Fruit fly (Drosophila melanogaster) whole organism, embryonic: ENCODE measurements around the gene HP1b.
A peak's percentile ranks its signal among the peaks of the same experiment; 100 is the strongest.

Experiments
- Ada2b ChIP-seq: fragments of 200-800 bp; sonication (Bioruptor generic); IDR thresholded peaks from 2 replicates; pipeline ENCODE4 v1.3.6; 2022; ENCODE audit warnings: missing biosample characterization, missing genetic modification characterization
- CG10209 ChIP-seq: fragments of 200-800 bp; sonication (Bioruptor generic); optimal IDR thresholded peaks from 3 replicates; lab custom pipeline; 2017; ENCODE audit warnings: missing biosample characterization, mild to moderate bottlenecking, missing genetic modification characterization, missing genetic modification reagents
- CG10565 ChIP-seq: fragments of 200-800 bp; sonication (Bioruptor generic); optimal IDR thresholded peaks from 3 replicates; lab custom pipeline; 2016; ENCODE audit warnings: missing biosample characterization, mild to moderate bottlenecking, missing genetic modification characterization
- CG11398 ChIP-seq: fragments of 200-800 bp; sonication (Bioruptor generic); optimal IDR thresholded peaks from 2 replicates; lab custom pipeline; 2016; ENCODE audit warnings: missing biosample characterization, missing genetic modification characterization
- CG11456 ChIP-seq: fragments of 200-800 bp; sonication (Bioruptor generic); IDR thresholded peaks from 3 replicates; pipeline ENCODE4 v1.3.6; 2022; ENCODE audit warnings: missing biosample characterization, missing genetic modification characterization
- CG14965 ChIP-seq: fragments of 200-800 bp; sonication (Bioruptor generic); optimal IDR thresholded peaks from 2 replicates; lab custom pipeline; 2016; ENCODE audit warnings: missing biosample characterization, missing genetic modification characterization, borderline replicate concordance
- CG17359 ChIP-seq: fragments of 200-800 bp; sonication (Bioruptor generic); optimal IDR thresholded peaks from 3 replicates; lab custom pipeline; 2018; ENCODE audit warnings: missing biosample characterization, mild to moderate bottlenecking, missing genetic modification characterization, moderate library complexity
- CG18011 ChIP-seq: fragments of 200-800 bp; sonication (Bioruptor generic); optimal IDR thresholded peaks from 2 replicates; lab custom pipeline; 2017; ENCODE audit warnings: missing biosample characterization, missing genetic modification characterization, mild to moderate bottlenecking, moderate library complexity, missing genotype
- CG18619 ChIP-seq: fragments of 200-800 bp; sonication (Bioruptor generic); optimal IDR thresholded peaks from 3 replicates; lab custom pipeline; 2017; ENCODE audit warnings: missing biosample characterization, mild to moderate bottlenecking, missing genetic modification characterization
- CG31388 ChIP-seq: fragments of 200-800 bp; sonication (Bioruptor generic); optimal IDR thresholded peaks from 2 replicates; lab custom pipeline; 2016; ENCODE audit warnings: missing biosample characterization, missing genetic modification characterization
- CG34376 ChIP-seq: fragments of 200-800 bp; sonication (Bioruptor generic); optimal IDR thresholded peaks from 2 replicates; lab custom pipeline; 2018; ENCODE audit warnings: missing biosample characterization, mild to moderate bottlenecking, missing genetic modification characterization
- CG3838 ChIP-seq: fragments of 200-800 bp; sonication (Bioruptor generic); optimal IDR thresholded peaks from 3 replicates; lab custom pipeline; 2016; ENCODE audit warnings: missing biosample characterization, missing genetic modification characterization
- CG4730 ChIP-seq: fragments of 200-800 bp; sonication (Bioruptor generic); IDR thresholded peaks from 2 replicates; pipeline ENCODE4 v1.3.6; 2022; ENCODE audit warnings: missing biosample characterization, missing genetic modification characterization
- CG9727 ChIP-seq: fragments of 200-800 bp; sonication (Bioruptor generic); optimal IDR thresholded peaks from 3 replicates; lab custom pipeline; 2017; ENCODE audit warnings: missing biosample characterization, mild to moderate bottlenecking, missing genetic modification characterization
- Chrac-16 ChIP-seq: fragments of 200-800 bp; sonication (Bioruptor generic); optimal IDR thresholded peaks from 3 replicates; lab custom pipeline; 2016; ENCODE audit warnings: missing biosample characterization, missing genetic modification characterization
- D19B ChIP-seq: fragments of 200-800 bp; sonication (Bioruptor generic); optimal IDR thresholded peaks from 2 replicates; lab custom pipeline; 2017; ENCODE audit warnings: missing biosample characterization, mild to moderate bottlenecking, missing genetic modification characterization
- Dp ChIP-seq: fragments of 200-800 bp; sonication (Bioruptor generic); optimal IDR thresholded peaks from 2 replicates; lab custom pipeline; 2018; ENCODE audit warnings: missing biosample characterization, mild to moderate bottlenecking, missing genetic modification characterization, moderate library complexity
- Drgx ChIP-seq: fragments of 200-800 bp; sonication (Bioruptor generic); IDR thresholded peaks from 2 replicates; pipeline ENCODE4 v1.3.6; 2022; ENCODE audit warnings: missing biosample characterization, missing genetic modification characterization
- Hr39 ChIP-seq: fragments of >200 bp; optimal IDR thresholded peaks from 2 replicates; lab custom pipeline; 2017
- Pdp1 ChIP-seq, 2 experiments: fragments of 200-800 bp; sonication (Bioruptor generic); optimal IDR thresholded peaks; 3 replicates each; lab custom pipeline; 2016; ENCODE audit warnings: missing biosample characterization in 2 of 2, missing genetic modification characterization in 2 of 2, mild to moderate bottlenecking in 1 of 2, moderate library complexity in 1 of 2
- Ravus ChIP-seq: fragments of 200-800 bp; sonication (Bioruptor generic); IDR thresholded peaks from 2 replicates; pipeline ENCODE4 v1.3.6; 2022; ENCODE audit warnings: missing biosample characterization, missing genetic modification characterization
- abd-A ChIP-seq: fragments of 200-800 bp; sonication (Bioruptor generic); optimal IDR thresholded peaks from 3 replicates; lab custom pipeline; 2019; ENCODE audit warnings: missing biosample characterization, mild to moderate bottlenecking, missing genetic modification characterization, moderate library complexity
- bowl ChIP-seq: fragments of 200-800 bp; sonication (Bioruptor generic); IDR thresholded peaks from 2 replicates; pipeline ENCODE4 v1.3.6; 2022; ENCODE audit warnings: missing biosample characterization, missing genetic modification characterization
- bsh ChIP-seq, 2 experiments: fragments of 200-800 bp; sonication (Bioruptor generic); optimal IDR thresholded peaks; 2 replicates each; lab custom pipeline; 2017 to 2018; ENCODE audit warnings: mild to moderate bottlenecking in 2 of 2, missing biosample characterization in 2 of 2, missing genetic modification characterization in 2 of 2, moderate library complexity in 1 of 2
- cas ChIP-seq: fragments of 200-800 bp; sonication (Bioruptor generic); IDR thresholded peaks from 2 replicates; pipeline ENCODE4 v1.3.6; 2022; ENCODE audit warnings: missing biosample characterization, missing genetic modification characterization
- cato ChIP-seq: fragments of 200-800 bp; sonication (Bioruptor generic); optimal IDR thresholded peaks from 2 replicates; lab custom pipeline; 2016; ENCODE audit warnings: missing biosample characterization, missing genetic modification characterization, borderline replicate concordance
- crol ChIP-seq: fragments of 200-800 bp; sonication (Bioruptor generic); IDR thresholded peaks from 2 replicates; pipeline ENCODE4 v1.3.6; 2022; ENCODE audit warnings: missing biosample characterization, missing genetic modification characterization
- dpn ChIP-seq, 2 experiments: fragments of 200-800 bp; sonication (Bioruptor generic); optimal IDR thresholded peaks; 3 replicates each; lab custom pipeline; 2016; ENCODE audit warnings: missing biosample characterization in 2 of 2, missing genetic modification characterization in 2 of 2
- emc ChIP-seq: fragments of 200-800 bp; sonication (Bioruptor generic); optimal IDR thresholded peaks from 2 replicates; lab custom pipeline; 2016; ENCODE audit warnings: missing biosample characterization, missing genetic modification characterization
- ewg ChIP-seq: fragments of 200-800 bp; sonication (Bioruptor generic); optimal IDR thresholded peaks from 3 replicates; lab custom pipeline; 2017; ENCODE audit warnings: mild to moderate bottlenecking, missing biosample characterization, missing genetic modification reagents, missing genetic modification characterization
- gem ChIP-seq: fragments of 200-800 bp; sonication (Bioruptor generic); optimal IDR thresholded peaks from 2 replicates; lab custom pipeline; 2019; ENCODE audit warnings: missing biosample characterization, mild to moderate bottlenecking, missing genetic modification characterization, moderate library complexity
- grau ChIP-seq: fragments of 200-800 bp; optimal IDR thresholded peaks from 3 replicates; lab custom pipeline; 2019; ENCODE audit warnings: missing biosample characterization, mild to moderate bottlenecking, missing genetic modification characterization, moderate library complexity
- hbn ChIP-seq: fragments of 200-800 bp; sonication (Bioruptor generic); IDR thresholded peaks from 2 replicates; pipeline ENCODE4 v1.3.6; 2022; ENCODE audit warnings: missing biosample characterization, missing genetic modification characterization; ENCODE audit not compliant: partially characterized antibody
- inv ChIP-seq: fragments of 200-800 bp; sonication (Bioruptor generic); IDR thresholded peaks from 2 replicates; pipeline ENCODE4 v1.3.6; 2022; ENCODE audit warnings: missing biosample characterization, missing genetic modification characterization; ENCODE audit not compliant: partially characterized antibody
- kni ChIP-seq: fragments of 200-800 bp; sonication (Bioruptor generic); optimal IDR thresholded peaks from 3 replicates; lab custom pipeline; 2017; ENCODE audit warnings: mild to moderate bottlenecking, missing biosample characterization, missing genetic modification reagents, missing genetic modification characterization
- mirr ChIP-seq: fragments of 200-800 bp; sonication (Bioruptor generic); optimal IDR thresholded peaks from 3 replicates; lab custom pipeline; 2018; ENCODE audit warnings: missing biosample characterization, mild to moderate bottlenecking, missing genetic modification characterization
- mld ChIP-seq: fragments of 200-800 bp; sonication (Bioruptor generic); IDR thresholded peaks from 3 replicates; pipeline ENCODE4 v1.3.6; 2022; ENCODE audit warnings: missing biosample characterization, missing genetic modification characterization; ENCODE audit not compliant: partially characterized antibody
- pita ChIP-seq: fragments of 200-800 bp; sonication (Bioruptor generic); optimal IDR thresholded peaks from 2 replicates; lab custom pipeline; 2017; ENCODE audit warnings: missing biosample characterization, mild to moderate bottlenecking, missing genetic modification characterization
- pros ChIP-seq: fragments of 200-800 bp; sonication (Bioruptor generic); optimal IDR thresholded peaks from 3 replicates; lab custom pipeline; 2019; ENCODE audit warnings: missing biosample characterization, mild to moderate bottlenecking, missing genetic modification characterization, moderate library complexity
- pzg ChIP-seq: fragments of 200-800 bp; sonication (Bioruptor generic); optimal IDR thresholded peaks from 3 replicates; lab custom pipeline; 2018; ENCODE audit warnings: missing biosample characterization, mild to moderate bottlenecking, missing genetic modification characterization, moderate library complexity
- row ChIP-seq: fragments of 200-800 bp; sonication (Bioruptor generic); IDR thresholded peaks from 3 replicates; pipeline ENCODE4 v1.3.6; 2022; ENCODE audit warnings: missing biosample characterization, missing genetic modification characterization
- sd ChIP-seq: fragments of 200-800 bp; sonication (Bioruptor generic); optimal IDR thresholded peaks from 3 replicates; lab custom pipeline; 2018; ENCODE audit warnings: missing biosample characterization, mild to moderate bottlenecking, missing genetic modification characterization, moderate library complexity
- sens ChIP-seq: fragments of 200-800 bp; sonication (Bioruptor generic); peaks from one replicate; lab custom pipeline; 2016; ENCODE audit warnings: missing biosample characterization, missing genetic modification characterization
- sqz ChIP-seq: fragments of 200-800 bp; sonication (Bioruptor generic); optimal IDR thresholded peaks from 3 replicates; lab custom pipeline; 2018; ENCODE audit warnings: missing biosample characterization, mild to moderate bottlenecking, missing genetic modification characterization
- tio ChIP-seq: fragments of 200-800 bp; sonication (Bioruptor generic); optimal IDR thresholded peaks from 2 replicates; lab custom pipeline; 2017; ENCODE audit warnings: missing biosample characterization, missing genetic modification characterization, inconsistent platforms
- vfl ChIP-seq: fragments of 200-800 bp; sonication (Bioruptor generic); optimal IDR thresholded peaks from 2 replicates; lab custom pipeline; 2016; ENCODE audit warnings: missing biosample characterization, missing genetic modification characterization

HP1b gene

dm6 chrX:9042457-9043045 lies 38.3 kb upstream of the HP1b start (continued):
- TF ChIP-seq mld (GFP tag; lab: Robert Waterston, UW): no peak
- TF ChIP-seq Hr39 (lab: Kevin White, UChicago): no peak
- peak in 1 of 2 experiments; percentile 54 for TF ChIP-seq bsh (GFP tag; optimal IDR thresholded peaks at IDR 0.05; lab: Kevin White, UChicago)

- TF ChIP-seq pzg (GFP tag; lab: Kevin White, UChicago): no peak
- TF ChIP-seq CG34376 (GFP tag; lab: Kevin White, UChicago): no peak
- 0 out of 2 replicates have a peak, but pooled peaks have one; percentile 43 for TF ChIP-seq crol (GFP tag; lab: Robert Waterston, UW)
- peak in 1 of 2 experiments; percentile 11 for TF ChIP-seq Pdp1 (GFP tag; optimal IDR thresholded peaks at IDR 0.05; lab: Kevin White, UChicago)
- TF ChIP-seq tio (GFP tag; lab: Kevin White, UChicago): no peak
- TF ChIP-seq row (GFP tag; lab: Robert Waterston, UW): 0 out of 3 replicates have a peak, but pooled peaks have one; percentile 13
- no peak for TF ChIP-seq Dp
- TF ChIP-seq inv: no peak
- peak; percentile 59 for TF ChIP-seq Drgx
- no peak for TF ChIP-seq pita (GFP tag; lab: Kevin White, UChicago)
- TF ChIP-seq CG10209 (GFP tag; lab: Kevin White, UChicago): no peak
- no peak for TF ChIP-seq D19B (GFP tag; lab: Kevin White, UChicago)
- TF ChIP-seq grau: peak; percentile 79
- no peak for TF ChIP-seq mirr
- TF ChIP-seq pros (GFP tag; lab: Kevin White, UChicago): peak; percentile 28
- TF ChIP-seq CG18619: no peak
- no peak for TF ChIP-seq CG4730 (GFP tag; lab: Robert Waterston, UW)
- no peak for TF ChIP-seq ewg (GFP tag; lab: Kevin White, UChicago)
- TF ChIP-seq hbn (GFP tag; lab: Robert Waterston, UW): no peak
- no peak for TF ChIP-seq CG3838 (GFP tag; lab: Kevin White, UChicago)
- TF ChIP-seq bowl (GFP tag; lab: Robert Waterston, UW): no peak
- no peak for TF ChIP-seq Ada2b (GFP tag; lab: Robert Waterston, UW)
- no peak for TF ChIP-seq CG17359 (tag; lab: Kevin White, UChicago)
- peak; percentile 43 for TF ChIP-seq sqz (GFP tag; lab: Kevin White, UChicago)
- TF ChIP-seq CG14965 (GFP tag; lab: Kevin White, UChicago): no peak
- TF ChIP-seq CG18011: peak; percentile 89
- TF ChIP-seq gem (tag; lab: Kevin White, UChicago): peak; percentile 18
- TF ChIP-seq kni (GFP tag; lab: Kevin White, UChicago): peak; percentile 7
- no peak for TF ChIP-seq Chrac-16 (GFP tag; lab: Kevin White, UChicago)
- no peak for TF ChIP-seq cas (GFP tag; lab: Robert Waterston, UW)
- TF ChIP-seq emc (GFP tag; lab: Kevin White, UChicago): no peak
- no peak for TF ChIP-seq dpn (GFP tag; optimal IDR thresholded peaks at IDR 0.05; lab: Kevin White, UChicago)
- TF ChIP-seq Ravus (GFP tag; lab: Robert Waterston, UW): no peak
- TF ChIP-seq cato: no peak
- TF ChIP-seq CG11398 (GFP tag; lab: Kevin White, UChicago): no peak
- TF ChIP-seq abd-A (tag; lab: Kevin White, UChicago): peak; percentile 15
- TF ChIP-seq sens (GFP tag; lab: Kevin White, UChicago): peak; percentile 69
- 0 out of 3 replicates have a peak, but pooled peaks have one; percentile 33 for TF ChIP-seq CG11456 (GFP tag; lab: Robert Waterston, UW)
- no peak for TF ChIP-seq vfl (GFP tag; lab: Kevin White, UChicago)
- TF ChIP-seq sd (tag; lab: Kevin White, UChicago): peak; percentile 20
- TF ChIP-seq CG9727: no peak
- no peak for TF ChIP-seq CG31388
- no peak for TF ChIP-seq CG10565 (GFP tag; lab: Kevin White, UChicago)
Observed at dm6 chrX:9043711-9044505, 37.0 kb upstream of the HP1b start.
